Worm (Caenorhabditis elegans) whole organism, young adult: ENCODE results near the gene clec-8.
"Not testable (repeated sequence)": the region's sequence is repeated elsewhere in the genome, so short reads cannot be mapped to it uniquely, and the experiment has no call there.

Experiments used
- B0019.2 ChIP-seq: fragments of 200-800 bp; sonication (Bioruptor generic); conservative IDR thresholded peaks from 2 replicates; pipeline ENCODE4 v1.3.6; 2022; ENCODE audit warnings: missing genetic modification reagents, missing genetic modification characterization, missing compliant biosample characterization
- B0035.1 ChIP-seq: sonication (generic microtip); optimal IDR thresholded peaks from 2 replicates; lab custom pipeline; 2016; ENCODE audit warnings: missing genetic modification characterization, mild to moderate bottlenecking, missing compliant biosample characterization, missing genotype, missing genetic modification reagents
- B0261.1 ChIP-seq: sonication (generic microtip); optimal IDR thresholded peaks from 2 replicates; lab custom pipeline; 2016; ENCODE audit warnings: mild to moderate bottlenecking, missing genetic modification characterization, moderate library complexity, missing compliant biosample characterization
- B0336.3 ChIP-seq: fragments of 200-800 bp; sonication (Bioruptor generic); IDR thresholded peaks from 2 replicates; pipeline ENCODE4 v1.3.6; 2022; ENCODE audit warnings: missing genetic modification characterization, missing compliant biosample characterization
- D2030.7 ChIP-seq: fragments of 200-800 bp; sonication (Bioruptor generic); IDR thresholded peaks from 2 replicates; pipeline ENCODE4 v1.3.6; 2022; ENCODE audit warnings: missing genetic modification reagents, missing genetic modification characterization, missing compliant biosample characterization
- F23B12.7 ChIP-seq: sonication (generic microtip); optimal IDR thresholded peaks from 2 replicates; lab custom pipeline; 2017; ENCODE audit warnings: missing genetic modification characterization, mild to moderate bottlenecking, missing compliant biosample characterization, antibody characterized with exemption, moderate library complexity; ENCODE audit not compliant: insufficient read depth
- F49E8.2 ChIP-seq: sonication (generic microtip); optimal IDR thresholded peaks from 3 replicates; lab custom pipeline; 2017; ENCODE audit warnings: missing genetic modification characterization, mild to moderate bottlenecking, missing compliant biosample characterization, antibody characterized with exemption, moderate library complexity; ENCODE audit not compliant: insufficient read depth
- T26A5.8 ChIP-seq: sonication (generic microtip); optimal IDR thresholded peaks from 2 replicates; lab custom pipeline; 2016; ENCODE audit warnings: missing genetic modification characterization, missing compliant biosample characterization
- Y67H2A.10 ChIP-seq: fragments of 200-800 bp; sonication (Bioruptor generic); conservative IDR thresholded peaks from 2 replicates; pipeline ENCODE4 v1.3.6; 2022; ENCODE audit warnings: missing genetic modification reagents, missing genetic modification characterization, missing compliant biosample characterization
- Y79H2A.3 ChIP-seq: fragments of 200-800 bp; sonication (Bioruptor generic); conservative IDR thresholded peaks from 2 replicates; pipeline ENCODE4 v1.3.6; 2022; ENCODE audit warnings: missing genetic modification reagents, missing genetic modification characterization, missing compliant biosample characterization
- ZK185.1 ChIP-seq: sonication (generic microtip); optimal IDR thresholded peaks from 2 replicates; lab custom pipeline; 2016; ENCODE audit warnings: mild to moderate bottlenecking, missing genetic modification characterization, missing compliant biosample characterization; ENCODE audit not compliant: poor library complexity, severe bottlenecking
- ama-1 ChIP-seq, 3 experiments: fragments of 150-350 bp in 1 of 3; sonication (generic microtip) in 2 of 3; optimal IDR thresholded peaks; 2 replicates each; lab custom pipeline; 2014 to 2018; ENCODE audit warnings: missing biosample characterization in 2 of 3, missing genetic modification characterization in 2 of 3, missing genetic modification reagents in 2 of 3
- attf-6 ChIP-seq: fragments of 200-800 bp; sonication (Bioruptor generic); IDR thresholded peaks from 2 replicates; pipeline ENCODE4 v1.3.6; 2022; ENCODE audit warnings: missing genetic modification reagents, missing genetic modification characterization, missing compliant biosample characterization
- bed-1 ChIP-seq: fragments of 200-800 bp; sonication (Bioruptor generic); IDR thresholded peaks from 2 replicates; pipeline ENCODE4 v1.3.6; 2022; ENCODE audit warnings: missing genetic modification reagents, missing genetic modification characterization, missing compliant biosample characterization
- cebp-1 ChIP-seq, 2 experiments: fragments of 200-800 bp in 1 of 2; sonication (Bioruptor generic) in 1 of 2; sonication (generic microtip) in 1 of 2; IDR thresholded peaks in 1 of 2; optimal IDR thresholded peaks in 1 of 2; 2 replicates each; pipeline versions ENCODE4 v1.3.6 to Lab custom; 2017 to 2022; ENCODE audit warnings: missing compliant biosample characterization in 2 of 2, missing genetic modification characterization in 2 of 2, mild to moderate bottlenecking in 1 of 2, missing genetic modification reagents in 1 of 2, moderate library complexity in 1 of 2
- ceh-100 ChIP-seq: fragments of 200-800 bp; sonication (Bioruptor generic); IDR thresholded peaks from 2 replicates; pipeline ENCODE4 v1.3.6; 2022; ENCODE audit warnings: missing genetic modification reagents, missing genetic modification characterization, missing compliant biosample characterization
- ceh-91 ChIP-seq: fragments of 200-800 bp; sonication (Bioruptor generic); IDR thresholded peaks from 2 replicates; pipeline ENCODE4 v1.3.6; 2022; ENCODE audit warnings: missing genetic modification reagents, missing genetic modification characterization, missing compliant biosample characterization
- chd-7 ChIP-seq: sonication (generic microtip); optimal IDR thresholded peaks from 2 replicates; lab custom pipeline; 2016; ENCODE audit warnings: mild to moderate bottlenecking, missing genetic modification characterization, moderate library complexity, missing compliant biosample characterization
- efl-1 ChIP-seq: fragments of 150-350 bp; optimal IDR thresholded peaks from 2 replicates; lab custom pipeline; 2014; ENCODE audit warnings: missing biosample characterization, missing genetic modification reagents, missing genetic modification characterization
- egl-44 ChIP-seq: fragments of 200-800 bp; sonication (Bioruptor generic); IDR thresholded peaks from 2 replicates; pipeline ENCODE4 v1.3.6; 2022; ENCODE audit warnings: missing genetic modification reagents, missing genetic modification characterization, missing compliant biosample characterization
- egrh-3 ChIP-seq: fragments of 200-800 bp; sonication (Bioruptor generic); IDR thresholded peaks from 2 replicates; pipeline ENCODE4 v1.3.6; 2022; ENCODE audit warnings: missing genetic modification reagents, missing genetic modification characterization, missing compliant biosample characterization
- ekl-4 ChIP-seq: fragments of 200-800 bp; sonication (Bioruptor generic); IDR thresholded peaks from 2 replicates; pipeline ENCODE4 v1.3.6; 2022; ENCODE audit warnings: missing genetic modification reagents, missing genetic modification characterization, missing compliant biosample characterization
- hlh-12 ChIP-seq: sonication (generic microtip); optimal IDR thresholded peaks from 2 replicates; lab custom pipeline; 2016; ENCODE audit warnings: missing genetic modification characterization, missing compliant biosample characterization
- hmg-1.2 ChIP-seq: fragments of 200-800 bp; sonication (Bioruptor generic); IDR thresholded peaks from 2 replicates; pipeline ENCODE4 v1.3.6; 2022; ENCODE audit warnings: missing genetic modification reagents, missing genetic modification characterization, missing compliant biosample characterization
- hrde-1 ChIP-seq: sonication (generic microtip); optimal IDR thresholded peaks from 2 replicates; lab custom pipeline; 2016; ENCODE audit warnings: missing genetic modification characterization, mild to moderate bottlenecking, missing compliant biosample characterization, moderate library complexity, missing genotype, missing genetic modification reagents, borderline replicate concordance
- let-607 ChIP-seq, 2 experiments: fragments of 200-800 bp in 1 of 2; sonication (Bioruptor generic) in 1 of 2; sonication (generic microtip) in 1 of 2; optimal IDR thresholded peaks; 2 replicates each; lab custom pipeline; 2016 to 2018; ENCODE audit warnings: mild to moderate bottlenecking in 2 of 2, missing compliant biosample characterization in 2 of 2, missing genetic modification characterization in 2 of 2, moderate library complexity in 2 of 2, missing genotype in 1 of 2
- lsl-1 ChIP-seq: fragments of 200-800 bp; sonication (Bioruptor generic); optimal IDR thresholded peaks from 2 replicates; lab custom pipeline; 2018; ENCODE audit warnings: mild to moderate bottlenecking, missing genetic modification characterization, moderate library complexity, missing compliant biosample characterization
- lsy-27 ChIP-seq: sonication (generic microtip); optimal IDR thresholded peaks from 2 replicates; lab custom pipeline; 2017; ENCODE audit warnings: missing genetic modification characterization, mild to moderate bottlenecking, missing compliant biosample characterization, antibody characterized with exemption, missing genotype, borderline replicate concordance; ENCODE audit not compliant: insufficient read depth
- madf-10 ChIP-seq: sonication (generic microtip); optimal IDR thresholded peaks from 2 replicates; lab custom pipeline; 2016; ENCODE audit warnings: mild to moderate bottlenecking, missing genetic modification characterization, missing compliant biosample characterization
- mel-28 ChIP-seq: sonication (generic microtip); optimal IDR thresholded peaks from 2 replicates; lab custom pipeline; 2016; ENCODE audit warnings: borderline replicate concordance, mild to moderate bottlenecking, missing genetic modification characterization, missing compliant biosample characterization
- pbrm-1 ChIP-seq: fragments of 200-800 bp; sonication (Bioruptor generic); IDR thresholded peaks from 2 replicates; pipeline ENCODE4 v1.3.6; 2022; ENCODE audit warnings: missing genetic modification reagents, missing genetic modification characterization, missing compliant biosample characterization
- rec-8 ChIP-seq, 2 experiments: sonication (generic microtip); optimal IDR thresholded peaks; 2 replicates each; lab custom pipeline; 2016; ENCODE audit warnings: mild to moderate bottlenecking in 2 of 2, missing genetic modification characterization in 2 of 2, missing genetic modification reagents in 2 of 2, missing genotype in 2 of 2, missing biosample characterization in 1 of 2, missing compliant biosample characterization in 1 of 2, moderate library complexity in 1 of 2
- rpc-1 ChIP-seq, 2 experiments: fragments of 150-350 bp in 1 of 2; sonication (generic microtip) in 1 of 2; optimal IDR thresholded peaks; 2 replicates each; lab custom pipeline; 2014 to 2018; ENCODE audit warnings: missing biosample characterization in 1 of 2, missing genetic modification characterization in 1 of 2, missing genetic modification reagents in 1 of 2, missing genotype in 1 of 2
- sdz-38 ChIP-seq: sonication (generic microtip); optimal IDR thresholded peaks from 2 replicates; lab custom pipeline; 2016; ENCODE audit warnings: missing genotype, missing genetic modification characterization, missing compliant biosample characterization
- snpc-1.1 ChIP-seq: sonication (generic microtip); optimal IDR thresholded peaks from 2 replicates; lab custom pipeline; 2017; ENCODE audit warnings: missing genetic modification characterization, mild to moderate bottlenecking, missing compliant biosample characterization, antibody characterized with exemption, moderate library complexity, missing genotype, missing genetic modification reagents; ENCODE audit not compliant: insufficient read depth
- snpc-1.3 ChIP-seq: sonication (generic microtip); optimal IDR thresholded peaks from 2 replicates; lab custom pipeline; 2017; ENCODE audit warnings: missing genetic modification characterization, mild to moderate bottlenecking, missing compliant biosample characterization, antibody characterized with exemption, moderate library complexity, missing genotype, missing genetic modification reagents; ENCODE audit not compliant: insufficient read depth
- tbp1 ChIP-seq: fragments of 200-800 bp; sonication (Bioruptor generic); optimal IDR thresholded peaks from 2 replicates; lab custom pipeline; 2018; ENCODE audit warnings: mild to moderate bottlenecking, missing genetic modification characterization, missing compliant biosample characterization
- zfh-2 ChIP-seq: fragments of 200-800 bp; sonication (Bioruptor generic); conservative IDR thresholded peaks from 2 replicates; pipeline ENCODE4 v1.3.6; 2022; ENCODE audit warnings: missing genetic modification reagents, missing genetic modification characterization, missing compliant biosample characterization
- ztf-18 ChIP-seq: sonication (generic microtip); optimal IDR thresholded peaks from 2 replicates; lab custom pipeline; 2016; ENCODE audit warnings: missing genotype, mild to moderate bottlenecking, missing genetic modification characterization, missing compliant biosample characterization

The clec-8 gene

DNA sequence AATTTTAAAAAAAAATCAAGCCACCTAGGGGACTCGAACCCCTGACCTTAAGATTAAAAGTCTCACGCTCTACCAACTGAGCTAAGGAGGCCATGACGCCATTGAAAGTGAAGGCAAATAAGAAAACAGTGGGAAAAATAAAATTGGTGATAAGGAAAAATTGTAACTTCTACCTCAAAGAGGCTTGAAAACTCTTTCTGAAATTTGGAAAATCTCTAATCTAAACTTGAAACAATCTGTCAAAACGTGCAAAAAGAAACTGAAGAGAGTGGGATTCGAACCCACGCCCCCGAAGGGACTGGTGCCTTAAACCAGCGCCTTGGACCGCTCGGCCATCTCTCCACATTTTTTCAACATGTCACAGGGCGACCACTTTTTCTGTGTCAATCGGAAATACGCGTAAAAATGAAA lies 36.2 kb downstream of the clec-8 start (continued):
- TF ChIP-seq F49E8.2 (tag; lab: Kevin White, UChicago) (peak; percentile 61), ztf-18 (peak; percentile 65), B0035.1 (tag; lab: Kevin White, UChicago) (peak; percentile 51), ama-1 (GFP tag; optimal IDR thresholded peaks at IDR 0.05; lab: Kevin White, UChicago) (peak; percentile 48 to 59), attf-6 (GFP tag; lab: Robert Waterston, UW) (0 out of 2 replicates have a peak, but pooled peaks have one; percentile 54), B0019.2 (GFP tag; lab: Robert Waterston, UW) (0 out of 2 replicates have a peak, but pooled peaks have one; percentile 26), Y79H2A.3 (GFP tag; lab: Robert Waterston, UW) (0 out of 2 replicates have a peak, but pooled peaks have one; percentile 53), pbrm-1 (GFP tag; lab: Robert Waterston, UW) (peak; percentile 49; the same call in 1 of the 2 replicates), chd-7 (tag; lab: Kevin White, UChicago) (peak; percentile 77), B0336.3 (GFP tag; lab: Robert Waterston, UW) (peak; percentile 73), T26A5.8 (tag; lab: Kevin White, UChicago) (peak; percentile 30), F23B12.7 (tag; lab: Kevin White, UChicago) (peak; percentile 76), mel-28 (peak; percentile 3), zfh-2 (GFP tag; lab: Robert Waterston, UW) (0 out of 2 replicates have a peak, but pooled peaks have one; percentile 9), egrh-3 (GFP tag; lab: Robert Waterston, UW) (peak; percentile 58), lsl-1 (GFP tag; lab: Kevin White, UChicago) (peak; percentile 48), snpc-1.1 (tag; lab: Kevin White, UChicago) (peak; percentile 76), snpc-1.3 (tag; lab: Kevin White, UChicago) (peak; percentile 49), madf-10 (peak; percentile 39), let-607 (tag; optimal IDR thresholded peaks at IDR 0.05; lab: Kevin White, UChicago) (peak; percentile 32 to 38), hlh-12 (tag; lab: Kevin White, UChicago) (peak; percentile 71), rec-8 (tag; optimal IDR thresholded peaks at IDR 0.05; lab: Kevin White, UChicago) (peak; percentile 3 to 62), tbp1 (GFP tag; lab: Kevin White, UChicago) (peak; percentile 91), ekl-4 (peak; percentile 17; the same call in 1 of the 2 replicates), hrde-1 (peak; percentile 64), D2030.7 (GFP tag; lab: Robert Waterston, UW) (peak; percentile 80), hmg-1.2 (GFP tag; lab: Robert Waterston, UW) (peak; percentile 62; the same call in 1 of the 2 replicates), lsy-27 (tag; lab: Kevin White, UChicago) (peak; percentile 32)
- not testable (repeated sequence) for TF ChIP-seq ama-1 (optimal IDR thresholded peaks at IDR 0.05; lab: Kevin White, UChicago)

DNA sequence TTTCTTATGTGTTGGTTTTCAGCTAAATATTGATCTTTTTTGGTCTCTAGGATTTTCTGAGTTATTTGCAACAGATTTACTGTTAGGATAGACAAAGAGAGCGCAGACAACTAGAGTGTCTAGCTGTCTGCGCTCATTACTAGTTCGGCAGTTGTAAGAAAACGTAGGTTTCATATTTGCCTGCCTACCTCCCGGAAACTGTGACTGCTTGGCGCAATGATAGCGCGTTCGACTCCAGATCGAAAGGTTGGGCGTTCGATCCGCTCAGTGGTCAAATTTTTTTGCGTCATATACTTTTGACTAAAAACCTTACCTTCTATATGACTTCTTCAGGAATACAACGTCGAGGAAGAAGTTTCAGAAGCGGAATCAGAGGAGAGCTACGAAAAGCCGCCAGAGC lies 38.5 kb downstream of the clec-8 start:
- no peak for TF ChIP-seq let-607 (tag; optimal IDR thresholded peaks at IDR 0.05; lab: Kevin White, UChicago)
- peak; percentile 80 for TF ChIP-seq tbp1 (GFP tag; lab: Kevin White, UChicago)
- TF ChIP-seq ZK185.1 = no peak
- no peak for TF ChIP-seq egl-44 (GFP tag; lab: Robert Waterston, UW)
- peak; percentile 57 for TF ChIP-seq B0261.1 (tag; lab: Kevin White, UChicago)
- TF ChIP-seq ceh-100 (GFP tag; lab: Robert Waterston, UW) = no peak
- no peak for TF ChIP-seq efl-1
- no peak for TF ChIP-seq pbrm-1 (GFP tag; lab: Robert Waterston, UW)
- no peak for TF ChIP-seq Y67H2A.10 (GFP tag; lab: Robert Waterston, UW)
- peak; percentile 46 for TF ChIP-seq rpc-1 (optimal IDR thresholded peaks at IDR 0.05; lab: Kevin White, UChicago)
- peak; percentile 69 for TF ChIP-seq rpc-1 (tag; optimal IDR thresholded peaks at IDR 0.05; lab: Kevin White, UChicago)
- no peak for TF ChIP-seq ceh-91
- no peak for TF ChIP-seq cebp-1 (GFP tag; IDR thresholded peaks at IDR 0.05; lab: Robert Waterston, UW)
- TF ChIP-seq cebp-1 (tag; optimal IDR thresholded peaks at IDR 0.05; lab: Kevin White, UChicago) = no peak
- TF ChIP-seq sdz-38 (tag; lab: Kevin White, UChicago) = no peak
- no peak for TF ChIP-seq bed-1 (GFP tag; lab: Robert Waterston, UW)
